Worm (Caenorhabditis elegans): ENCODE results near the gene str-181.

DNA sequence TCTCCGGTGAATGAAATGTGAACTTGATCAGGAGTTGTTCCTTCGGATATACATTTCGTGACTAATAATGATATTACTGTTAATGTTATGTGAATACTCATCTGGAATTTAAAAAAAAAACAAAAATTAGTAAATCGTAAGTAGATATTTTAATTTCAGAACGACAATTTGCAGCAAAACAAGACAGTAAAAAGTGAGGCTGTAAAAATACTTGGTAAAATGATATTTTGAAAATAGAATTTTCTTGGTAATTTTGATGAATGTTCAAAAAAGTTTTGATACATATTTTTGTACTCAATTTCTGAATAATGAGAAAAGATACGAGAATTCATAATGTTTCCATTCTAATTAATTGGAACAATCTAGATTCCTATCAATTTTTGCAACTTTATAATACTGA is 41.1 kb upstream of the str-181 start, which contains the start of gene papl-1:
- no peak for TF ChIP-seq ceh-34 (tag; optimal IDR thresholded peaks at IDR 0.05)
- no peak for TF ChIP-seq ama-1 (optimal IDR thresholded peaks at IDR 0.05)
- TF ChIP-seq ceh-24 (tag; optimal IDR thresholded peaks at IDR 0.05): no peak
- TF ChIP-seq dve-1 (tag; optimal IDR thresholded peaks at IDR 0.05): no peak
- no peak for TF ChIP-seq gmeb-2 (tag; optimal IDR thresholded peaks at IDR 0.05)
- no peak for TF ChIP-seq unc-42 (tag; optimal IDR thresholded peaks at IDR 0.05)
- TF ChIP-seq ceh-6 (GFP tag; optimal IDR thresholded peaks at IDR 0.05): no peak
